Fruit fly (Drosophila melanogaster) whole organism, embryonic: ENCODE measurements around the gene CLS.

Experiments used
- Ada2b ChIP-seq: fragments of 200-800 bp; sonication (Bioruptor generic); IDR thresholded peaks from 2 replicates; pipeline ENCODE4 v1.3.6; 2022; ENCODE audit warnings: missing biosample characterization, missing genetic modification characterization
- Atf3 ChIP-seq: fragments of 200-800 bp; sonication (Bioruptor generic); optimal IDR thresholded peaks from 3 replicates; lab custom pipeline; 2016; ENCODE audit warnings: missing biosample characterization, missing genetic modification characterization
- CG10274 ChIP-seq: fragments of 200-800 bp; sonication (Bioruptor generic); optimal IDR thresholded peaks from 3 replicates; lab custom pipeline; 2017; ENCODE audit warnings: missing biosample characterization, mild to moderate bottlenecking, missing genetic modification characterization
- CG10431 ChIP-seq: fragments of 200-800 bp; sonication (Bioruptor generic); optimal IDR thresholded peaks from 3 replicates; lab custom pipeline; 2018; ENCODE audit warnings: missing biosample characterization, mild to moderate bottlenecking, missing genetic modification characterization
- CG10959 ChIP-seq: fragments of 200-800 bp; sonication (Bioruptor generic); IDR thresholded peaks from 2 replicates; pipeline ENCODE4 v1.3.6; 2022; ENCODE audit warnings: missing biosample characterization, missing genetic modification characterization
- CG10979 ChIP-seq: fragments of 200-800 bp; sonication (Bioruptor generic); optimal IDR thresholded peaks from 2 replicates; lab custom pipeline; 2018; ENCODE audit warnings: missing biosample characterization, mild to moderate bottlenecking, missing genetic modification characterization, moderate library complexity
- CG11247 ChIP-seq: fragments of 200-800 bp; sonication (Bioruptor generic); IDR thresholded peaks from 2 replicates; pipeline ENCODE4 v1.3.6; 2022; ENCODE audit warnings: missing biosample characterization, missing genetic modification characterization
- CG13424 ChIP-seq: fragments of 200-800 bp; sonication (Bioruptor generic); optimal IDR thresholded peaks from 2 replicates; lab custom pipeline; 2019; ENCODE audit warnings: missing biosample characterization, mild to moderate bottlenecking, missing genetic modification characterization, moderate library complexity
- CG1603 ChIP-seq: fragments of 200-800 bp; sonication (Bioruptor generic); optimal IDR thresholded peaks from 2 replicates; lab custom pipeline; 2019; ENCODE audit warnings: missing biosample characterization, mild to moderate bottlenecking, missing genetic modification characterization, moderate library complexity
- CG1792 ChIP-seq: fragments of 200-800 bp; sonication (Bioruptor generic); optimal IDR thresholded peaks from 2 replicates; lab custom pipeline; 2016; ENCODE audit warnings: missing biosample characterization, missing genetic modification characterization
- CG18011 ChIP-seq: fragments of 200-800 bp; sonication (Bioruptor generic); optimal IDR thresholded peaks from 2 replicates; lab custom pipeline; 2017; ENCODE audit warnings: missing biosample characterization, missing genetic modification characterization, mild to moderate bottlenecking, moderate library complexity, missing genotype
- CG18619 ChIP-seq: fragments of 200-800 bp; sonication (Bioruptor generic); optimal IDR thresholded peaks from 3 replicates; lab custom pipeline; 2017; ENCODE audit warnings: missing biosample characterization, mild to moderate bottlenecking, missing genetic modification characterization
- CG3163 ChIP-seq: fragments of 200-800 bp; sonication (Bioruptor generic); optimal IDR thresholded peaks from 3 replicates; lab custom pipeline; 2016; ENCODE audit warnings: missing biosample characterization, missing genetic modification characterization
- CG34224 ChIP-seq: fragments of 200-800 bp; sonication (Bioruptor generic); IDR thresholded peaks from 3 replicates; pipeline ENCODE4 v1.3.6; 2022; ENCODE audit warnings: missing biosample characterization, missing genetic modification characterization; ENCODE audit not compliant: partially characterized antibody
- CG4404 ChIP-seq: fragments of 200-800 bp; sonication (Bioruptor generic); IDR thresholded peaks from 2 replicates; pipeline ENCODE4 v1.3.6; 2022; ENCODE audit warnings: missing biosample characterization, missing genetic modification characterization
- CG4424 ChIP-seq: fragments of 200-800 bp; sonication (Bioruptor generic); optimal IDR thresholded peaks from 3 replicates; lab custom pipeline; 2016; ENCODE audit warnings: missing biosample characterization, missing genetic modification characterization
- CG4820 ChIP-seq: fragments of 200-800 bp; sonication (Bioruptor generic); optimal IDR thresholded peaks from 3 replicates; lab custom pipeline; 2016; ENCODE audit warnings: missing biosample characterization, missing genetic modification characterization
- CG6689 ChIP-seq: fragments of 200-800 bp; sonication (Bioruptor generic); IDR thresholded peaks from 2 replicates; pipeline ENCODE4 v1.3.6; 2022; ENCODE audit warnings: missing biosample characterization, missing genetic modification characterization
- CoRest ChIP-seq: fragments of 200-800 bp; sonication (Bioruptor generic); optimal IDR thresholded peaks from 3 replicates; lab custom pipeline; 2018; ENCODE audit warnings: missing biosample characterization, mild to moderate bottlenecking, missing genetic modification characterization, moderate library complexity
- Dfd ChIP-seq, 2 experiments: fragments of >200 bp; optimal IDR thresholded peaks; 2 replicates each; lab custom pipeline; 2017; ENCODE audit warnings: missing biosample characterization in 2 of 2, missing genetic modification characterization in 2 of 2
- Ets65A ChIP-seq: fragments of 200-800 bp; sonication (Bioruptor generic); peaks from one replicate; lab custom pipeline; 2016; ENCODE audit warnings: missing biosample characterization, missing genetic modification characterization
- Hr51 ChIP-seq, 2 experiments: fragments of 200-800 bp; sonication (Bioruptor generic); optimal IDR thresholded peaks; 2 replicates in 1 of 2; 3 replicates in 1 of 2; lab custom pipeline; 2016 to 2018; ENCODE audit warnings: missing biosample characterization in 2 of 2, missing genetic modification characterization in 2 of 2, mild to moderate bottlenecking in 1 of 2, moderate library complexity in 1 of 2
- MBD-R2 ChIP-seq: fragments of 200-800 bp; sonication (Bioruptor generic); IDR thresholded peaks from 2 replicates; pipeline ENCODE4 v1.3.6; 2022; ENCODE audit warnings: missing biosample characterization, missing genetic modification characterization
- MTF-1 ChIP-seq: fragments of 200-800 bp; sonication (Bioruptor generic); optimal IDR thresholded peaks from 2 replicates; lab custom pipeline; 2018; ENCODE audit warnings: missing biosample characterization, mild to moderate bottlenecking, missing genetic modification characterization, borderline replicate concordance
- Max ChIP-seq: fragments of 200-800 bp; sonication (Bioruptor generic); optimal IDR thresholded peaks from 2 replicates; lab custom pipeline; 2016; ENCODE audit warnings: missing biosample characterization, mild to moderate bottlenecking, missing genetic modification characterization
- Side ChIP-seq: fragments of 200-800 bp; sonication (Bioruptor generic); optimal IDR thresholded peaks from 2 replicates; lab custom pipeline; 2016; ENCODE audit warnings: missing biosample characterization, missing genetic modification characterization
- Trl ChIP-seq, 3 experiments: fragments of >200 bp in 2 of 3; fragments of 200-800 bp in 1 of 3; sonication (Bioruptor generic) in 1 of 3; optimal IDR thresholded peaks; 2 replicates in 1 of 3; 3 replicates in 2 of 3; lab custom pipeline; 2016 to 2017; ENCODE audit warnings: missing biosample characterization in 1 of 3, missing genetic modification characterization in 1 of 3
- az2 ChIP-seq: fragments of 200-800 bp; sonication (Bioruptor generic); optimal IDR thresholded peaks from 3 replicates; lab custom pipeline; 2016; ENCODE audit warnings: missing biosample characterization, missing genetic modification characterization
- bab2 ChIP-seq: fragments of 200-800 bp; sonication (Bioruptor generic); optimal IDR thresholded peaks from 2 replicates; lab custom pipeline; 2016; ENCODE audit warnings: missing biosample characterization, missing genetic modification characterization
- crp ChIP-seq, 2 experiments: fragments of 200-800 bp; sonication (Bioruptor generic); optimal IDR thresholded peaks; 2 replicates in 1 of 2; 3 replicates in 1 of 2; lab custom pipeline; 2017; ENCODE audit warnings: missing biosample characterization in 2 of 2, missing genetic modification characterization in 2 of 2, mild to moderate bottlenecking in 1 of 2, moderate library complexity in 1 of 2
- dan ChIP-seq: fragments of 200-800 bp; sonication (Bioruptor generic); IDR thresholded peaks from 2 replicates; pipeline ENCODE4 v1.3.6; 2022; ENCODE audit warnings: missing biosample characterization, missing genetic modification characterization
- danr ChIP-seq: fragments of 200-800 bp; sonication (Bioruptor generic); IDR thresholded peaks from 2 replicates; pipeline ENCODE4 v1.3.6; 2022; ENCODE audit warnings: missing biosample characterization, missing genetic modification characterization
- eyg ChIP-seq: fragments of 200-800 bp; sonication (Bioruptor generic); optimal IDR thresholded peaks from 3 replicates; lab custom pipeline; 2016; ENCODE audit warnings: missing biosample characterization, missing genetic modification characterization
- grau ChIP-seq: fragments of 200-800 bp; optimal IDR thresholded peaks from 3 replicates; lab custom pipeline; 2019; ENCODE audit warnings: missing biosample characterization, mild to moderate bottlenecking, missing genetic modification characterization, moderate library complexity
- gro ChIP-seq: fragments of 200-800 bp; sonication (Bioruptor generic); optimal IDR thresholded peaks from 2 replicates; lab custom pipeline; 2016; ENCODE audit warnings: missing biosample characterization, missing genetic modification characterization
- h ChIP-seq: fragments of >200 bp; optimal IDR thresholded peaks from 2 replicates; lab custom pipeline; 2017
- insv ChIP-seq, 2 experiments: fragments of 200-800 bp; sonication (Bioruptor generic); optimal IDR thresholded peaks; 3 replicates each; lab custom pipeline; 2016 to 2018; ENCODE audit warnings: missing biosample characterization in 2 of 2, missing genetic modification characterization in 2 of 2
- inv ChIP-seq: fragments of 200-800 bp; sonication (Bioruptor generic); IDR thresholded peaks from 2 replicates; pipeline ENCODE4 v1.3.6; 2022; ENCODE audit warnings: missing biosample characterization, missing genetic modification characterization; ENCODE audit not compliant: partially characterized antibody
- luna ChIP-seq: fragments of 200-800 bp; sonication (Bioruptor generic); optimal IDR thresholded peaks from 2 replicates; lab custom pipeline; 2016; ENCODE audit warnings: missing biosample characterization, missing genetic modification characterization
- mld ChIP-seq: fragments of 200-800 bp; sonication (Bioruptor generic); IDR thresholded peaks from 3 replicates; pipeline ENCODE4 v1.3.6; 2022; ENCODE audit warnings: missing biosample characterization, missing genetic modification characterization; ENCODE audit not compliant: partially characterized antibody
- run ChIP-seq: fragments of 200-800 bp; sonication (Bioruptor generic); optimal IDR thresholded peaks from 3 replicates; lab custom pipeline; 2018; ENCODE audit warnings: missing biosample characterization, mild to moderate bottlenecking, missing genetic modification characterization
- sc ChIP-seq, 3 experiments: fragments of >200 bp in 2 of 3; fragments of 200-800 bp in 1 of 3; sonication (Bioruptor generic) in 1 of 3; optimal IDR thresholded peaks; 2 replicates in 2 of 3; 3 replicates in 1 of 3; lab custom pipeline; 2017; ENCODE audit warnings: mild to moderate bottlenecking in 1 of 3, missing biosample characterization in 1 of 3, missing genetic modification characterization in 1 of 3, missing genetic modification reagents in 1 of 3
- sens ChIP-seq: fragments of 200-800 bp; sonication (Bioruptor generic); peaks from one replicate; lab custom pipeline; 2016; ENCODE audit warnings: missing biosample characterization, missing genetic modification characterization
- slp2 ChIP-seq: fragments of 200-800 bp; sonication (Bioruptor generic); optimal IDR thresholded peaks from 2 replicates; lab custom pipeline; 2016; ENCODE audit warnings: missing biosample characterization, missing genetic modification characterization
- sr ChIP-seq: fragments of 200-800 bp; sonication (Bioruptor generic); IDR thresholded peaks from 3 replicates; pipeline ENCODE4 v1.3.6; 2022; ENCODE audit warnings: missing biosample characterization, missing genetic modification characterization
- ssp ChIP-seq: fragments of 200-800 bp; sonication (Bioruptor generic); IDR thresholded peaks from 2 replicates; pipeline ENCODE4 v1.3.6; 2022; ENCODE audit warnings: missing biosample characterization, missing genetic modification characterization
- stwl ChIP-seq: fragments of 200-800 bp; sonication (Bioruptor generic); optimal IDR thresholded peaks from 3 replicates; lab custom pipeline; 2018; ENCODE audit warnings: missing biosample characterization, mild to moderate bottlenecking, missing genetic modification characterization, moderate library complexity
- toy ChIP-seq: fragments of 200-800 bp; sonication (Bioruptor generic); IDR thresholded peaks from 2 replicates; pipeline ENCODE4 v1.3.6; 2022; ENCODE audit warnings: missing biosample characterization, missing genetic modification characterization
- trh ChIP-seq: fragments of 200-800 bp; sonication (Bioruptor generic); optimal IDR thresholded peaks from 2 replicates; lab custom pipeline; 2016; ENCODE audit warnings: missing biosample characterization, missing genetic modification characterization

CLS gene

dm6 chr3R:25637294-25638174 is 49.6 kb downstream of the CLS start, which contains the start of gene jigr1 (continued):
- TF ChIP-seq grau (peak; percentile 39), MTF-1 (GFP tag; lab: Kevin White, UChicago) (no peak), mld (no peak), inv (GFP tag; lab: Robert Waterston, UW) (no peak), h (lab: Kevin White, UChicago) (no peak), CG6689 (GFP tag; lab: Robert Waterston, UW) (peak; percentile 42; the same call in 1 of the 2 replicates), eyg (GFP tag; lab: Kevin White, UChicago) (no peak), CG13424 (peak; percentile 19), stwl (peak; percentile 3), CG18619 (no peak), sr (no peak), insv (GFP tag; optimal IDR thresholded peaks at IDR 0.05; lab: Kevin White, UChicago) (no peak), sens (peak; percentile 91), ssp (no peak), CG10959 (GFP tag; lab: Robert Waterston, UW) (peak; percentile 70), Ada2b (no peak), Hr51 (GFP tag; optimal IDR thresholded peaks at IDR 0.05; lab: Kevin White, UChicago) (no peak), CG10431 (GFP tag; lab: Kevin White, UChicago) (no peak), gro (GFP tag; lab: Kevin White, UChicago) (no peak), sc (optimal IDR thresholded peaks at IDR 0.05; lab: Kevin White, UChicago) (no peak), sc (GFP tag; optimal IDR thresholded peaks at IDR 0.05; lab: Kevin White, UChicago) (peak; percentile 44), CG1603 (tag; lab: Kevin White, UChicago) (peak; percentile 50), dan (GFP tag; lab: Robert Waterston, UW) (peak; percentile 10; the same call in 1 of the 2 replicates), CG4424 (GFP tag; lab: Kevin White, UChicago) (peak; percentile 36), trh (GFP tag; lab: Kevin White, UChicago) (no peak), CG3163 (GFP tag; lab: Kevin White, UChicago) (no peak), crp (GFP tag; optimal IDR thresholded peaks at IDR 0.05; lab: Kevin White, UChicago) (no peak), CG4820 (GFP tag; lab: Kevin White, UChicago) (peak; percentile 19), danr (GFP tag; lab: Robert Waterston, UW) (no peak), Max (GFP tag; lab: Kevin White, UChicago) (peak; percentile 19), CG10979 (peak; percentile 77), Ets65A (GFP tag; lab: Kevin White, UChicago) (peak; percentile 90), luna (GFP tag; lab: Kevin White, UChicago) (no peak), CoRest (tag; lab: Kevin White, UChicago) (peak; percentile 37), CG34224 (GFP tag; lab: Robert Waterston, UW) (no peak), Dfd (GFP tag; optimal IDR thresholded peaks at IDR 0.05; lab: Kevin White, UChicago) (no peak), Atf3 (no peak), CG10274 (GFP tag; lab: Kevin White, UChicago) (no peak), az2 (GFP tag; lab: Kevin White, UChicago) (peak; percentile 29), Trl (optimal IDR thresholded peaks at IDR 0.05; lab: Kevin White, UChicago) (peak in 1 of 2 experiments; percentile 10), Trl (GFP tag; optimal IDR thresholded peaks at IDR 0.05; lab: Kevin White, UChicago) (no peak), CG11247 (GFP tag; lab: Robert Waterston, UW) (no peak), slp2 (GFP tag; lab: Kevin White, UChicago) (no peak), run (tag; lab: Kevin White, UChicago) (no peak), CG1792 (GFP tag; lab: Kevin White, UChicago) (no peak), MBD-R2 (GFP tag; lab: Robert Waterston, UW) (no peak), Side (no peak), toy (GFP tag; lab: Robert Waterston, UW) (no peak), bab2 (GFP tag; lab: Kevin White, UChicago) (no peak), CG18011 (no peak), CG4404 (GFP tag; lab: Robert Waterston, UW) (peak; percentile 81)
